Fruit fly (Drosophila melanogaster) Kc167 (cell line): Measurements from ENCODE around the gene Dph3.

Experiments
- Myc ChIP-seq: fragments of >200 bp; optimal IDR thresholded peaks from 2 replicates; lab custom pipeline; 2017; ENCODE audit warnings: missing external identifiers
- h ChIP-seq: fragments of >200 bp; optimal IDR thresholded peaks from 3 replicates; lab custom pipeline; 2018; ENCODE audit warnings: missing external identifiers
- psq ChIP-seq: fragments of >200 bp; optimal IDR thresholded peaks from 2 replicates; lab custom pipeline; 2017; ENCODE audit warnings: missing external identifiers

- TF ChIP-seq psq (no peak), h (lab: Kevin White, UChicago) (no peak), Myc (lab: Kevin White, UChicago) (no peak)
Observed at dm6 chr3R:11234918-11235371, 3.2 kb downstream of the Dph3 start, which contains the start of the genes Arfip and CG17721.
